Fruit fly (Drosophila melanogaster) whole organism, adult: ENCODE results near the gene IntS14.

ENCODE experiments used
- Crg-1 ChIP-seq: fragments of 200-800 bp; sonication (Bioruptor generic); optimal IDR thresholded peaks from 2 replicates; lab custom pipeline; 2016; ENCODE audit warnings: missing biosample characterization, missing genetic modification characterization
- cnc ChIP-seq, 2 experiments: fragments of >200 bp; optimal IDR thresholded peaks; 2 replicates each; lab custom pipeline; 2017
- kay ChIP-seq: fragments of 200-800 bp; sonication (Bioruptor generic); peaks from one replicate; lab custom pipeline; 2016; ENCODE audit warnings: missing biosample characterization, missing genetic modification characterization, borderline replicate concordance
- ovo ChIP-seq: fragments of 200-800 bp; sonication (Bioruptor generic); optimal IDR thresholded peaks from 2 replicates; lab custom pipeline; 2016; ENCODE audit warnings: missing biosample characterization, missing genetic modification characterization
- tj ChIP-seq: fragments of 200-800 bp; sonication (Bioruptor generic); optimal IDR thresholded peaks from 3 replicates; lab custom pipeline; 2017; ENCODE audit warnings: missing biosample characterization, mild to moderate bottlenecking, missing genetic modification characterization, moderate library complexity

dm6 chr2L:1164294-1164693, at the start of gene IntS14:
- TF ChIP-seq tj (GFP tag; lab: Kevin White, UChicago), result peak; percentile 88
- peak; percentile 92 for TF ChIP-seq ovo
- TF ChIP-seq cnc (optimal IDR thresholded peaks at IDR 0.05; lab: Kevin White, UChicago), result no peak
- no peak for TF ChIP-seq kay (GFP tag; lab: Kevin White, UChicago)
- TF ChIP-seq Crg-1 (GFP tag; lab: Kevin White, UChicago), result no peak
